Worm (Caenorhabditis elegans) whole organism, young adult: ENCODE measurements around the gene Y43F8B.28.

Experiments used
- fkh-3 ChIP-seq: sonication (generic microtip); optimal IDR thresholded peaks from 2 replicates; lab custom pipeline; 2016; ENCODE audit warnings: mild to moderate bottlenecking, missing genetic modification characterization, missing compliant biosample characterization
- let-526 ChIP-seq: fragments of 200-800 bp; sonication (Bioruptor generic); IDR thresholded peaks from 2 replicates; pipeline ENCODE4 v1.3.6; 2022; ENCODE audit warnings: missing genetic modification reagents, missing genetic modification characterization, missing compliant biosample characterization
- lin-40 ChIP-seq: sonication (generic microtip); optimal IDR thresholded peaks from 2 replicates; lab custom pipeline; 2016; ENCODE audit warnings: missing genetic modification characterization, mild to moderate bottlenecking, missing compliant biosample characterization, missing genotype, missing genetic modification reagents
- sptf-2 ChIP-seq: fragments of 200-800 bp; sonication (Bioruptor generic); optimal IDR thresholded peaks from 2 replicates; lab custom pipeline; 2018; ENCODE audit warnings: mild to moderate bottlenecking, missing genetic modification characterization, missing compliant biosample characterization
- unc-62 ChIP-seq: fragments of 150-350 bp; optimal IDR thresholded peaks from 2 replicates; lab custom pipeline; 2014; ENCODE audit warnings: missing biosample characterization, missing genetic modification reagents, missing genetic modification characterization
- zim-3 ChIP-seq: sonication (generic microtip); optimal IDR thresholded peaks from 2 replicates; lab custom pipeline; 2017; ENCODE audit warnings: mild to moderate bottlenecking, missing genetic modification characterization, moderate library complexity, missing compliant biosample characterization

- TF ChIP-seq fkh-3 (tag; lab: Kevin White, UChicago) = no peak
- TF ChIP-seq zim-3 (tag; lab: Kevin White, UChicago) = no peak
- no peak for TF ChIP-seq unc-62 (GFP tag; lab: Kevin White, UChicago)
- no peak for TF ChIP-seq lin-40 (tag; lab: Kevin White, UChicago)
- no peak for TF ChIP-seq let-526 (GFP tag; lab: Robert Waterston, UW)
- no peak for TF ChIP-seq sptf-2 (GFP tag; lab: Kevin White, UChicago)
These were observed 39.7 kb upstream of the Y43F8B.28 start, which contains the start of gene M04C3.1 for ce11 chrV:19445442-19445841.
